Worm (Caenorhabditis elegans): Measurements from ENCODE around the gene mmaa-1.
A peak's percentile ranks its signal among the peaks of the same experiment; 100 is the strongest.

Gene mmaa-1

DNA sequence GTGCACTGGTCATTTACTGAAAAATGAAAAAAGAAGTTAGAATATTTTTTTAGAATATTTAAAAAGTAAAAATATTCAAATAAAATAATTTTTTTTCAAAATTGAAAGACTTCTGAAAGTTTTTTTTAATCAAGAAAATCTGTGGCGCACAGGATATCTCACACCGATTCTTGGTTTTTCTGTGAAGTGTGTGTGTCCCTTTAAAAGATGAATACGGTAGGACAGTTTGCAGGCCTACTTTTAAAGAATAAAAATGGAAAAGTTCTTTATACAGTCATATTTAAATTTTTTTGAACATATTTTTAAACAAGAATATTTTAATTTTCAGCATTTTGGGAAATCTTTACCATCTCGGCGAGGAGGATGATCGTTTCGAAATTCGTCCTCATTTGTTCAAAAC lies 2.4 kb downstream of the mmaa-1 start, which contains the start of gene mct-5:
mct-5 (minus strand) TSS at position 16 of the 400 bp plus-strand sequence.
- no peak for TF ChIP-seq ttx-3 (tag; optimal IDR thresholded peaks at IDR 0.05)
- TF ChIP-seq che-1 (tag; optimal IDR thresholded peaks at IDR 0.05): no peak
- no peak for TF ChIP-seq sox-4 (tag; optimal IDR thresholded peaks at IDR 0.05)
- TF ChIP-seq syd-9 (tag; optimal IDR thresholded peaks at IDR 0.05): no peak
- no peak for TF ChIP-seq tbx-2 (tag; optimal IDR thresholded peaks at IDR 0.05)
- no peak for TF ChIP-seq nhr-232 (tag; optimal IDR thresholded peaks at IDR 0.05)
- TF ChIP-seq nfya-1 (tag; optimal IDR thresholded peaks at IDR 0.05): no peak
- no peak for TF ChIP-seq tbx-7 (tag; optimal IDR thresholded peaks at IDR 0.05)
- no peak for TF ChIP-seq C38D4.7 (GFP tag; optimal IDR thresholded peaks at IDR 0.05)
- TF ChIP-seq madf-2 (tag; optimal IDR thresholded peaks at IDR 0.05): no peak
- TF ChIP-seq ceh-24 (tag; optimal IDR thresholded peaks at IDR 0.05): no peak
- TF ChIP-seq ztf-16 (tag; optimal IDR thresholded peaks at IDR 0.05): no peak
- no peak for TF ChIP-seq lin-11 (tag; optimal IDR thresholded peaks at IDR 0.05)
- no peak for TF ChIP-seq ref-2 (tag; optimal IDR thresholded peaks at IDR 0.05)
- TF ChIP-seq unc-55 (GFP tag; optimal IDR thresholded peaks at IDR 0.05): no peak
- TF ChIP-seq ahr-1 (tag; optimal IDR thresholded peaks at IDR 0.05): no peak

DNA sequence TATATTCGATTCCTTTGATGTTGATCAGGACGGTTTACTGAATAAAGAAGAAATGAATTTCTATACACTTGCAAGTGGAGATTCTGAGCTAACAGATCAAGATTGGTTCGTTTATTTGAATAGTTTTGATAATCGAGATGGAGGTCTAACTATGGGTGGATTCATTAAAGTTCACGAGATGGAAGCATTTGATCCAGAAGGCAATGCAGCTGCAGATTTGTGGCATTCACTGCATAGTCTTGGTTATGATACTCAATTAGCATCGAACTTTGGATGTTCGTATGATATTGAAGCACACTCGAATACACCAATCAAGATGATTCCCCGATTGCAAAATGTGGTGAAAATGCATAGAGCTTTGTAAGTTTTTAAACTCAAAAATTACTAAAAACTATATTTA lies 5.0 kb downstream of the mmaa-1 start:
- TF ChIP-seq T23F11.4 (GFP tag; optimal IDR thresholded peaks at IDR 0.05) (no peak), tbx-7 (tag; optimal IDR thresholded peaks at IDR 0.05) (no peak), odd-2 (tag; optimal IDR thresholded peaks at IDR 0.05) (no peak), ceh-30 (tag; optimal IDR thresholded peaks at IDR 0.05) (no peak), pha-4 (tag; optimal IDR thresholded peaks at IDR 0.05) (no peak), ceh-31 (tag; optimal IDR thresholded peaks at IDR 0.05) (no peak), hlh-6 (tag; optimal IDR thresholded peaks at IDR 0.05) (no peak), mec-3 (tag; optimal IDR thresholded peaks at IDR 0.05; ENCODE audit: borderline replicate concordance) (no peak), sdc-2 (tag; optimal IDR thresholded peaks at IDR 0.05) (no peak), eyg-1 (tag; optimal IDR thresholded peaks at IDR 0.05) (no peak), gmeb-2 (tag; optimal IDR thresholded peaks at IDR 0.05) (no peak), hlh-8 (tag; optimal IDR thresholded peaks at IDR 0.05) (no peak), ceh-19 (GFP tag; optimal IDR thresholded peaks at IDR 0.05) (no peak), ref-2 (tag; optimal IDR thresholded peaks at IDR 0.05) (no peak)

- TF ChIP-seq ama-1 (optimal IDR thresholded peaks at IDR 0.05) (peak; percentile 73), pax-1 (tag; optimal IDR thresholded peaks at IDR 0.05) (no peak), ceh-19 (GFP tag; optimal IDR thresholded peaks at IDR 0.05) (no peak), unc-55 (GFP tag; optimal IDR thresholded peaks at IDR 0.05) (no peak), pros-1 (tag; optimal IDR thresholded peaks at IDR 0.05) (no peak), ceh-24 (tag; optimal IDR thresholded peaks at IDR 0.05) (no peak), ttx-3 (tag; optimal IDR thresholded peaks at IDR 0.05) (no peak), sox-2 (GFP tag; IDR thresholded peaks at IDR 0.05) (no peak), ceh-31 (tag; optimal IDR thresholded peaks at IDR 0.05) (no peak)
These were observed 7.6 kb downstream of the mmaa-1 start, which contains the start of gene T02G5.3 for ce11 chrII:7093339-7093821. Gene T02G5.3, plus strand, starts transcription at chrII:7093389.

ce11 chrII:7090852-7091251 lies 10.1 kb downstream of the mmaa-1 start:
- TF ChIP-seq ahr-1 (tag; optimal IDR thresholded peaks at IDR 0.05) (no peak), mec-3 (tag; optimal IDR thresholded peaks at IDR 0.05; ENCODE audit: borderline replicate concordance) (no peak), K02D7.2 (tag; optimal IDR thresholded peaks at IDR 0.05) (no peak), fkh-6 (tag; optimal IDR thresholded peaks at IDR 0.05) (no peak), lim-6 (tag; optimal IDR thresholded peaks at IDR 0.05) (no peak), ztf-16 (tag; optimal IDR thresholded peaks at IDR 0.05) (no peak), sdc-2 (tag; optimal IDR thresholded peaks at IDR 0.05) (no peak)

- TF ChIP-seq K02D7.2 (tag; optimal IDR thresholded peaks at IDR 0.05) (no peak), unc-42 (tag; optimal IDR thresholded peaks at IDR 0.05) (peak; percentile 39), pag-3 (tag; optimal IDR thresholded peaks at IDR 0.05; ENCODE audit: borderline replicate concordance) (no peak), pqm-1 (tag; optimal IDR thresholded peaks at IDR 0.05) (no peak), lin-11 (tag; optimal IDR thresholded peaks at IDR 0.05) (no peak)
These were observed 10.9 kb downstream of the mmaa-1 start for ce11 chrII:7090085-7090484.

All from whole organism, late embryonic.